ENCODE assay signal across 1 fruit fly cellular context in genomic region chr3R:30812401-30813207, dm6.
TF ChIP-seq lines count a peak whose summit lies in the region.

No protein-coding gene starts in this region.

TF ChIP-seq in whole organism, embryonic, 481 proteins besides CTCF, POLR2A, EP300 and RAD21 (continued from another document):
- peak; percentile 44 for TF ChIP-seq CG12155 (GFP tag; optimal IDR thresholded peaks at IDR 0.05; lab: Kevin White, UChicago)
- no peak for TF ChIP-seq CG2202 (tag; optimal IDR thresholded peaks at IDR 0.05; lab: Kevin White, UChicago)
- no peak for TF ChIP-seq h (optimal IDR thresholded peaks at IDR 0.05; lab: Kevin White, UChicago)
- peak; percentile 51 for TF ChIP-seq CG13424 (tag; optimal IDR thresholded peaks at IDR 0.05; lab: Kevin White, UChicago)
- TF ChIP-seq HLHmδ (GFP tag; optimal IDR thresholded peaks at IDR 0.05; lab: Kevin White, UChicago), result no peak
- TF ChIP-seq luna (GFP tag; optimal IDR thresholded peaks at IDR 0.05; lab: Kevin White, UChicago), result no peak
- TF ChIP-seq zen2 (GFP tag; IDR thresholded peaks at IDR 0.05; lab: Robert Waterston, UW; ENCODE audit: partially characterized antibody), result no peak
- no peak for TF ChIP-seq tio (GFP tag; optimal IDR thresholded peaks at IDR 0.05; lab: Kevin White, UChicago)
- no peak for TF ChIP-seq CG17829 (tag; optimal IDR thresholded peaks at IDR 0.05; lab: Kevin White, UChicago)
- no peak for TF ChIP-seq sug (tag; optimal IDR thresholded peaks at IDR 0.05; lab: Kevin White, UChicago)
- no peak for TF ChIP-seq Scr (GFP tag; IDR thresholded peaks at IDR 0.05; lab: Robert Waterston, UW; ENCODE audit: partially characterized antibody)
- TF ChIP-seq CG12659 (GFP tag; optimal IDR thresholded peaks at IDR 0.05; lab: Kevin White, UChicago), result peak; percentile 46
- TF ChIP-seq CG6813 (GFP tag; optimal IDR thresholded peaks at IDR 0.05; lab: Kevin White, UChicago), result no peak
- 0 out of 2 replicates have a peak, but pooled peaks have one; percentile 9 for TF ChIP-seq Rfx (GFP tag; IDR thresholded peaks at IDR 0.05; lab: Robert Waterston, UW)
- TF ChIP-seq CG8281 (tag; optimal IDR thresholded peaks at IDR 0.05; lab: Kevin White, UChicago), result no peak
- no peak for TF ChIP-seq sima (GFP tag; optimal IDR thresholded peaks at IDR 0.05; lab: Kevin White, UChicago)
- no peak for TF ChIP-seq stwl (tag; optimal IDR thresholded peaks at IDR 0.05; lab: Kevin White, UChicago)
- no peak for TF ChIP-seq Adf1 (GFP tag; IDR thresholded peaks at IDR 0.05; lab: Robert Waterston, UW)
- no peak for TF ChIP-seq CG10147 (GFP tag; optimal IDR thresholded peaks at IDR 0.05; lab: Kevin White, UChicago)
- TF ChIP-seq CG15073 (GFP tag; optimal IDR thresholded peaks at IDR 0.05; lab: Kevin White, UChicago), result no peak
- peak in 1 of 3 experiments; percentile 14 for TF ChIP-seq lola (GFP tag; optimal IDR thresholded peaks at IDR 0.05; lab: Kevin White, UChicago)
- no peak for TF ChIP-seq Sry-δ (GFP tag; optimal IDR thresholded peaks at IDR 0.05; lab: Kevin White, UChicago)
- peak; percentile 18; the same call in 1 of the 2 replicates for TF ChIP-seq CG6689 (GFP tag; IDR thresholded peaks at IDR 0.05; lab: Robert Waterston, UW)
- no peak for TF ChIP-seq CG4328 (GFP tag; optimal IDR thresholded peaks at IDR 0.05; lab: Kevin White, UChicago)
- peak; percentile 52 for TF ChIP-seq CG17385 (GFP tag; optimal IDR thresholded peaks at IDR 0.05; lab: Kevin White, UChicago)
- peak; percentile 20 for TF ChIP-seq tin (GFP tag; optimal IDR thresholded peaks at IDR 0.05; lab: Kevin White, UChicago)
- TF ChIP-seq Atf-2 (GFP tag; optimal IDR thresholded peaks at IDR 0.05; lab: Kevin White, UChicago), result no peak
- TF ChIP-seq pzg (GFP tag; optimal IDR thresholded peaks at IDR 0.05; lab: Kevin White, UChicago), result no peak
- TF ChIP-seq CG30431 (GFP tag; optimal IDR thresholded peaks at IDR 0.05; lab: Kevin White, UChicago), result no peak
- TF ChIP-seq sisA (GFP tag; IDR thresholded peaks at IDR 0.05; lab: Robert Waterston, UW), result peak; percentile 47; the same call in 1 of the 2 replicates
- peak in 1 of 2 experiments; percentile 67 for TF ChIP-seq bsh (GFP tag; optimal IDR thresholded peaks at IDR 0.05; lab: Kevin White, UChicago)
- no peak for TF ChIP-seq CG1792 (GFP tag; optimal IDR thresholded peaks at IDR 0.05; lab: Kevin White, UChicago)
- no peak for TF ChIP-seq CG8290 (GFP tag; optimal IDR thresholded peaks at IDR 0.05; lab: Kevin White, UChicago)
- TF ChIP-seq CG8290 (tag; optimal IDR thresholded peaks at IDR 0.05; lab: Kevin White, UChicago), result peak in 1 of 2 experiments; percentile 33
- no peak for TF ChIP-seq CG10565 (GFP tag; optimal IDR thresholded peaks at IDR 0.05; lab: Kevin White, UChicago)
- TF ChIP-seq Chrac-16 (GFP tag; optimal IDR thresholded peaks at IDR 0.05; lab: Kevin White, UChicago), result peak; percentile 3
- peak; percentile 33 for TF ChIP-seq CG12769 (tag; optimal IDR thresholded peaks at IDR 0.05; lab: Kevin White, UChicago)
- TF ChIP-seq CG34422 (GFP tag; IDR thresholded peaks at IDR 0.05; lab: Robert Waterston, UW), result no peak
- TF ChIP-seq D19B (GFP tag; optimal IDR thresholded peaks at IDR 0.05; lab: Kevin White, UChicago), result no peak
- no peak for TF ChIP-seq CG14441 (GFP tag; IDR thresholded peaks at IDR 0.05; lab: Robert Waterston, UW)
- no peak for TF ChIP-seq Vsx1 (GFP tag; optimal IDR thresholded peaks at IDR 0.05; lab: Kevin White, UChicago)
- peak; percentile 1 to 6 for TF ChIP-seq dpn (GFP tag; optimal IDR thresholded peaks at IDR 0.05; lab: Kevin White, UChicago)
- no peak for TF ChIP-seq Dad (GFP tag; optimal IDR thresholded peaks at IDR 0.05; lab: Kevin White, UChicago)
- no peak for TF ChIP-seq CkIIα-i1 (GFP tag; IDR thresholded peaks at IDR 0.05; lab: Robert Waterston, UW)
- no peak for TF ChIP-seq sim (GFP tag; IDR thresholded peaks at IDR 0.05; lab: Robert Waterston, UW)
- no peak for TF ChIP-seq br (optimal IDR thresholded peaks at IDR 0.05; lab: Kevin White, UChicago)
- no peak for TF ChIP-seq sob (GFP tag; IDR thresholded peaks at IDR 0.05; lab: Robert Waterston, UW)
- no peak for TF ChIP-seq CG3281 (GFP tag; optimal IDR thresholded peaks at IDR 0.05; lab: Kevin White, UChicago)
- TF ChIP-seq E2f2 (GFP tag; IDR thresholded peaks at IDR 0.05; lab: Robert Waterston, UW), result 0 out of 2 replicates have a peak, but pooled peaks have one; percentile 28
- TF ChIP-seq chif (GFP tag; optimal IDR thresholded peaks at IDR 0.05; lab: Kevin White, UChicago), result peak in 1 of 2 experiments; percentile 19
- TF ChIP-seq run (tag; optimal IDR thresholded peaks at IDR 0.05; lab: Kevin White, UChicago), result no peak
- peak; percentile 75 for TF ChIP-seq Med (GFP tag; lab: Kevin White, UChicago)
- TF ChIP-seq CG4424 (GFP tag; optimal IDR thresholded peaks at IDR 0.05; lab: Kevin White, UChicago), result peak; percentile 21
- TF ChIP-seq CG17802 (tag; optimal IDR thresholded peaks at IDR 0.05; lab: Kevin White, UChicago), result no peak
- peak; percentile 51 for TF ChIP-seq CG2120 (GFP tag; optimal IDR thresholded peaks at IDR 0.05; lab: Kevin White, UChicago)
- TF ChIP-seq CG10462 (GFP tag; optimal IDR thresholded peaks at IDR 0.05; lab: Kevin White, UChicago), result peak; percentile 18
- TF ChIP-seq Hr3 (GFP tag; optimal IDR thresholded peaks at IDR 0.05; lab: Kevin White, UChicago), result peak; percentile 37
- TF ChIP-seq pan (optimal IDR thresholded peaks at IDR 0.05; lab: Kevin White, UChicago), result no peak
- peak in 1 of 2 experiments; percentile 10 for TF ChIP-seq pan (GFP tag; optimal IDR thresholded peaks at IDR 0.05 in 1 of 2, IDR thresholded peaks at IDR 0.05 in 1 of 2)
- TF ChIP-seq CG18599 (GFP tag; optimal IDR thresholded peaks at IDR 0.05; lab: Kevin White, UChicago), result peak; percentile 25
- TF ChIP-seq Tbp (GFP tag; optimal IDR thresholded peaks at IDR 0.05; lab: Kevin White, UChicago), result no peak
- TF ChIP-seq Max (GFP tag; optimal IDR thresholded peaks at IDR 0.05; lab: Kevin White, UChicago), result no peak
- TF ChIP-seq CG30403 (GFP tag; optimal IDR thresholded peaks at IDR 0.05; lab: Kevin White, UChicago), result peak; percentile 47
- TF ChIP-seq CG7839 (tag; optimal IDR thresholded peaks at IDR 0.05; lab: Kevin White, UChicago), result peak; percentile 60
- peak; percentile 64 for TF ChIP-seq Oli (tag; optimal IDR thresholded peaks at IDR 0.05; lab: Kevin White, UChicago)
- TF ChIP-seq Aef1 (GFP tag; IDR thresholded peaks at IDR 0.05; lab: Robert Waterston, UW), result peak; percentile 37; the same call in 2 of the 3 replicates
- no peak for TF ChIP-seq Lim3 (GFP tag; IDR thresholded peaks at IDR 0.05; lab: Robert Waterston, UW)
- TF ChIP-seq CG3726 (GFP tag; IDR thresholded peaks at IDR 0.05; lab: Robert Waterston, UW), result no peak
- TF ChIP-seq fd96Cb (tag; optimal IDR thresholded peaks at IDR 0.05; lab: Kevin White, UChicago), result peak; percentile 37
- TF ChIP-seq CG17328 (GFP tag; IDR thresholded peaks at IDR 0.05; lab: Robert Waterston, UW), result peak; percentile 60
- no peak for TF ChIP-seq CG10654 (GFP tag; optimal IDR thresholded peaks at IDR 0.05; lab: Kevin White, UChicago)
- TF ChIP-seq Sox102F (GFP tag; optimal IDR thresholded peaks at IDR 0.05; lab: Kevin White, UChicago), result peak; percentile 75
- no peak for TF ChIP-seq CG7963 (GFP tag; IDR thresholded peaks at IDR 0.05; lab: Robert Waterston, UW; ENCODE audit: partially characterized antibody)
- TF ChIP-seq CG14050 (GFP tag; IDR thresholded peaks at IDR 0.05; lab: Robert Waterston, UW), result peak; percentile 22; the same call in 1 of the 3 replicates
- no peak for TF ChIP-seq CG8765 (GFP tag; IDR thresholded peaks at IDR 0.05; lab: Robert Waterston, UW)
- TF ChIP-seq vnd (GFP tag; IDR thresholded peaks at IDR 0.05; lab: Robert Waterston, UW; ENCODE audit: partially characterized antibody), result no peak
- no peak for TF ChIP-seq C15 (GFP tag; IDR thresholded peaks at IDR 0.05; lab: Robert Waterston, UW)
- no peak for TF ChIP-seq GATAe (GFP tag; conservative IDR thresholded peaks at IDR 0.05; lab: Robert Waterston, UW)
- TF ChIP-seq CG5953 (GFP tag; IDR thresholded peaks at IDR 0.05; lab: Robert Waterston, UW), result no peak; the same call in 1 of the 2 replicates
- TF ChIP-seq CG14014 (GFP tag; IDR thresholded peaks at IDR 0.05; lab: Robert Waterston, UW), result 0 out of 2 replicates have a peak, but pooled peaks have one; percentile 37
- peak; percentile 34 for TF ChIP-seq Side (GFP tag; optimal IDR thresholded peaks at IDR 0.05; lab: Kevin White, UChicago)
- peak; percentile 55 for TF ChIP-seq Ets65A (GFP tag; lab: Kevin White, UChicago)
- peak; percentile 54 for TF ChIP-seq az2 (GFP tag; optimal IDR thresholded peaks at IDR 0.05; lab: Kevin White, UChicago)
- TF ChIP-seq gcm (GFP tag; optimal IDR thresholded peaks at IDR 0.05; lab: Kevin White, UChicago), result no peak
- TF ChIP-seq sc (optimal IDR thresholded peaks at IDR 0.05; lab: Kevin White, UChicago), result no peak
- TF ChIP-seq sc (GFP tag; optimal IDR thresholded peaks at IDR 0.05; lab: Kevin White, UChicago), result peak; percentile 12
- no peak for TF ChIP-seq Usf (GFP tag; optimal IDR thresholded peaks at IDR 0.05; lab: Kevin White, UChicago)
- TF ChIP-seq wor (GFP tag; IDR thresholded peaks at IDR 0.05; lab: Robert Waterston, UW), result peak; percentile 30; the same call in 1 of the 2 replicates
- TF ChIP-seq pita (GFP tag; optimal IDR thresholded peaks at IDR 0.05; lab: Kevin White, UChicago), result no peak
- peak; percentile 6 for TF ChIP-seq CG17568 (GFP tag; optimal IDR thresholded peaks at IDR 0.05; lab: Kevin White, UChicago)
- TF ChIP-seq CG4282 (GFP tag; optimal IDR thresholded peaks at IDR 0.05; lab: Kevin White, UChicago), result no peak
- TF ChIP-seq sqz (GFP tag; optimal IDR thresholded peaks at IDR 0.05; lab: Kevin White, UChicago), result no peak
- peak; percentile 44 for TF ChIP-seq nmo (GFP tag; optimal IDR thresholded peaks at IDR 0.05; lab: Kevin White, UChicago)
- TF ChIP-seq esg (GFP tag; conservative IDR thresholded peaks at IDR 0.05; lab: Robert Waterston, UW), result peak; percentile 36
- peak; percentile 47 for TF ChIP-seq ind (GFP tag; optimal IDR thresholded peaks at IDR 0.05; lab: Kevin White, UChicago)
